Fruit fly (Drosophila melanogaster) whole organism, embryonic: ENCODE data around the gene Muc91C.

ENCODE experiments used
- Atf3 ChIP-seq: fragments of 200-800 bp; sonication (Bioruptor generic); optimal IDR thresholded peaks from 3 replicates; lab custom pipeline; 2016; ENCODE audit warnings: missing biosample characterization, missing genetic modification characterization
- Bdp1 ChIP-seq: fragments of 200-800 bp; sonication (Bioruptor generic); optimal IDR thresholded peaks from 3 replicates; lab custom pipeline; 2016; ENCODE audit warnings: missing biosample characterization, missing genetic modification characterization
- CG10274 ChIP-seq: fragments of 200-800 bp; sonication (Bioruptor generic); optimal IDR thresholded peaks from 3 replicates; lab custom pipeline; 2017; ENCODE audit warnings: missing biosample characterization, mild to moderate bottlenecking, missing genetic modification characterization
- CG10431 ChIP-seq: fragments of 200-800 bp; sonication (Bioruptor generic); optimal IDR thresholded peaks from 3 replicates; lab custom pipeline; 2018; ENCODE audit warnings: missing biosample characterization, mild to moderate bottlenecking, missing genetic modification characterization
- CG10959 ChIP-seq: fragments of 200-800 bp; sonication (Bioruptor generic); IDR thresholded peaks from 2 replicates; pipeline ENCODE4 v1.3.6; 2022; ENCODE audit warnings: missing biosample characterization, missing genetic modification characterization
- CG11398 ChIP-seq: fragments of 200-800 bp; sonication (Bioruptor generic); optimal IDR thresholded peaks from 2 replicates; lab custom pipeline; 2016; ENCODE audit warnings: missing biosample characterization, missing genetic modification characterization
- CG12104 ChIP-seq: fragments of 200-800 bp; sonication (Bioruptor generic); optimal IDR thresholded peaks from 3 replicates; lab custom pipeline; 2016; ENCODE audit warnings: missing biosample characterization, missing genetic modification characterization
- CG12155 ChIP-seq: fragments of 200-800 bp; sonication (Bioruptor generic); optimal IDR thresholded peaks from 3 replicates; lab custom pipeline; 2016; ENCODE audit warnings: missing biosample characterization, missing genetic modification characterization
- CG12236 ChIP-seq: fragments of 200-800 bp; sonication (Bioruptor generic); optimal IDR thresholded peaks from 2 replicates; lab custom pipeline; 2016; ENCODE audit warnings: missing biosample characterization, missing genetic modification characterization
- CG12391 ChIP-seq: fragments of 200-800 bp; sonication (Bioruptor generic); optimal IDR thresholded peaks from 3 replicates; lab custom pipeline; 2018; ENCODE audit warnings: missing biosample characterization, mild to moderate bottlenecking, missing genetic modification characterization, moderate library complexity
- CG12659 ChIP-seq: fragments of 200-800 bp; sonication (Bioruptor generic); optimal IDR thresholded peaks from 3 replicates; lab custom pipeline; 2017; ENCODE audit warnings: mild to moderate bottlenecking, missing biosample characterization, missing genetic modification reagents, missing genetic modification characterization
- CG12769 ChIP-seq: fragments of 200-800 bp; sonication (Bioruptor generic); optimal IDR thresholded peaks from 2 replicates; lab custom pipeline; 2019; ENCODE audit warnings: missing biosample characterization, mild to moderate bottlenecking, missing genetic modification characterization, moderate library complexity
- CG13123 ChIP-seq: fragments of 200-800 bp; sonication (Bioruptor generic); optimal IDR thresholded peaks from 2 replicates; lab custom pipeline; 2016; ENCODE audit warnings: missing biosample characterization, missing genetic modification characterization
- CG14860 ChIP-seq: fragments of 200-800 bp; sonication (Bioruptor generic); IDR thresholded peaks from 3 replicates; pipeline ENCODE4 v1.3.6; 2022; ENCODE audit warnings: missing biosample characterization, missing genetic modification characterization; ENCODE audit not compliant: partially characterized antibody
- CG16813 ChIP-seq: fragments of 200-800 bp; sonication (Bioruptor generic); IDR thresholded peaks from 3 replicates; pipeline ENCODE4 v1.3.6; 2022; ENCODE audit warnings: missing biosample characterization, missing genetic modification characterization; ENCODE audit not compliant: partially characterized antibody
- CG17829 ChIP-seq: fragments of 200-800 bp; optimal IDR thresholded peaks from 2 replicates; lab custom pipeline; 2019; ENCODE audit warnings: missing biosample characterization, mild to moderate bottlenecking, missing genetic modification characterization, moderate library complexity
- CG1832 ChIP-seq: fragments of 200-800 bp; sonication (Bioruptor generic); optimal IDR thresholded peaks from 2 replicates; lab custom pipeline; 2017; ENCODE audit warnings: missing biosample characterization, mild to moderate bottlenecking, missing genetic modification characterization, inconsistent platforms
- CG31441 ChIP-seq: fragments of 200-800 bp; sonication (Bioruptor generic); IDR thresholded peaks from 2 replicates; pipeline ENCODE4 v1.3.6; 2022; ENCODE audit warnings: missing biosample characterization, missing genetic modification characterization
- CG33557 ChIP-seq: fragments of 200-800 bp; sonication (Bioruptor generic); optimal IDR thresholded peaks from 2 replicates; lab custom pipeline; 2019; ENCODE audit warnings: missing biosample characterization, mild to moderate bottlenecking, missing genetic modification characterization, moderate library complexity
- CG6791 ChIP-seq: fragments of 200-800 bp; sonication (Bioruptor generic); IDR thresholded peaks from 3 replicates; pipeline ENCODE4 v1.3.6; 2022; ENCODE audit warnings: missing biosample characterization, missing genetic modification characterization; ENCODE audit not compliant: partially characterized antibody
- CG7357 ChIP-seq: fragments of 200-800 bp; sonication (Bioruptor generic); IDR thresholded peaks from 3 replicates; pipeline ENCODE4 v1.3.6; 2022; ENCODE audit warnings: missing biosample characterization, missing genetic modification characterization
- CG7928 ChIP-seq: fragments of 200-800 bp; sonication (Bioruptor generic); optimal IDR thresholded peaks from 2 replicates; lab custom pipeline; 2017; ENCODE audit warnings: missing biosample characterization, mild to moderate bottlenecking, missing genetic modification characterization
- CG8089 ChIP-seq: fragments of 200-800 bp; sonication (Bioruptor generic); optimal IDR thresholded peaks from 3 replicates; lab custom pipeline; 2016; ENCODE audit warnings: missing biosample characterization, missing genetic modification characterization
- Camta ChIP-seq: fragments of 200-800 bp; sonication (Bioruptor generic); optimal IDR thresholded peaks from 2 replicates; lab custom pipeline; 2016; ENCODE audit warnings: missing biosample characterization, missing genetic modification characterization
- CoRest ChIP-seq: fragments of 200-800 bp; sonication (Bioruptor generic); optimal IDR thresholded peaks from 3 replicates; lab custom pipeline; 2018; ENCODE audit warnings: missing biosample characterization, mild to moderate bottlenecking, missing genetic modification characterization, moderate library complexity
- CrebB ChIP-seq: fragments of 200-800 bp; sonication (Bioruptor generic); optimal IDR thresholded peaks from 3 replicates; lab custom pipeline; 2018; ENCODE audit warnings: missing biosample characterization, mild to moderate bottlenecking, missing genetic modification characterization
- E2f2 ChIP-seq: fragments of 200-800 bp; sonication (Bioruptor generic); IDR thresholded peaks from 2 replicates; pipeline ENCODE4 v1.3.6; 2022; ENCODE audit warnings: missing biosample characterization, missing genetic modification characterization
- Fer3 ChIP-seq: fragments of 200-800 bp; sonication (Bioruptor generic); optimal IDR thresholded peaks from 2 replicates; lab custom pipeline; 2018; ENCODE audit warnings: missing biosample characterization, mild to moderate bottlenecking, missing genetic modification characterization, moderate library complexity
- MBD-R2 ChIP-seq: fragments of 200-800 bp; sonication (Bioruptor generic); IDR thresholded peaks from 2 replicates; pipeline ENCODE4 v1.3.6; 2022; ENCODE audit warnings: missing biosample characterization, missing genetic modification characterization
- Optix ChIP-seq: fragments of 200-800 bp; sonication (Bioruptor generic); IDR thresholded peaks from 3 replicates; pipeline ENCODE4 v1.3.6; 2022; ENCODE audit warnings: missing biosample characterization, missing genetic modification characterization
- Six4 ChIP-seq: fragments of 200-800 bp; sonication (Bioruptor generic); optimal IDR thresholded peaks from 2 replicates; lab custom pipeline; 2016; ENCODE audit warnings: missing biosample characterization, missing genetic modification characterization
- ap ChIP-seq: fragments of 200-800 bp; sonication (Bioruptor generic); IDR thresholded peaks from 2 replicates; pipeline ENCODE4 v1.3.6; 2022; ENCODE audit warnings: missing biosample characterization, missing genetic modification characterization
- bigmax ChIP-seq: fragments of 200-800 bp; sonication (Bioruptor generic); optimal IDR thresholded peaks from 2 replicates; lab custom pipeline; 2018; ENCODE audit warnings: missing biosample characterization, mild to moderate bottlenecking, missing genetic modification characterization
- cas ChIP-seq: fragments of 200-800 bp; sonication (Bioruptor generic); IDR thresholded peaks from 2 replicates; pipeline ENCODE4 v1.3.6; 2022; ENCODE audit warnings: missing biosample characterization, missing genetic modification characterization
- crol ChIP-seq: fragments of 200-800 bp; sonication (Bioruptor generic); IDR thresholded peaks from 2 replicates; pipeline ENCODE4 v1.3.6; 2022; ENCODE audit warnings: missing biosample characterization, missing genetic modification characterization
- esg ChIP-seq: fragments of 200-800 bp; sonication (Bioruptor generic); conservative IDR thresholded peaks from 2 replicates; pipeline ENCODE4 v1.3.6; 2022; ENCODE audit warnings: missing biosample characterization, missing genetic modification characterization
- ftz-f1 ChIP-seq: fragments of 200-800 bp; sonication (Bioruptor generic); optimal IDR thresholded peaks from 2 replicates; lab custom pipeline; 2016; ENCODE audit warnings: missing biosample characterization, missing genetic modification characterization
- gsb ChIP-seq: fragments of 200-800 bp; sonication (Bioruptor generic); IDR thresholded peaks from 2 replicates; pipeline ENCODE4 v1.3.6; 2022; ENCODE audit warnings: missing biosample characterization, missing genetic modification characterization
- ken ChIP-seq: fragments of 200-800 bp; sonication (Bioruptor generic); IDR thresholded peaks from 3 replicates; pipeline ENCODE4 v1.3.6; 2022; ENCODE audit warnings: missing biosample characterization, missing genetic modification characterization
- nau ChIP-seq: fragments of 200-800 bp; sonication (Bioruptor generic); optimal IDR thresholded peaks from 3 replicates; lab custom pipeline; 2017; ENCODE audit warnings: missing biosample characterization, mild to moderate bottlenecking, missing genetic modification characterization, missing genetic modification reagents
- nmo ChIP-seq: fragments of 200-800 bp; sonication (Bioruptor generic); optimal IDR thresholded peaks from 2 replicates; lab custom pipeline; 2018; ENCODE audit warnings: missing biosample characterization, mild to moderate bottlenecking, missing genetic modification characterization, moderate library complexity
- nom ChIP-seq: fragments of 200-800 bp; sonication (Bioruptor generic); optimal IDR thresholded peaks from 2 replicates; lab custom pipeline; 2017; ENCODE audit warnings: missing biosample characterization, missing genetic modification characterization, mild to moderate bottlenecking, moderate library complexity, missing genetic modification reagents
- pita ChIP-seq: fragments of 200-800 bp; sonication (Bioruptor generic); optimal IDR thresholded peaks from 2 replicates; lab custom pipeline; 2017; ENCODE audit warnings: missing biosample characterization, mild to moderate bottlenecking, missing genetic modification characterization
- pnt ChIP-seq: fragments of 200-800 bp; sonication (Bioruptor generic); optimal IDR thresholded peaks from 3 replicates; lab custom pipeline; 2016; ENCODE audit warnings: missing biosample characterization, missing genetic modification characterization
- psq ChIP-seq: fragments of 200-800 bp; sonication (Bioruptor generic); optimal IDR thresholded peaks from 2 replicates; lab custom pipeline; 2017; ENCODE audit warnings: missing biosample characterization, missing genetic modification characterization
- sisA ChIP-seq: fragments of 200-800 bp; sonication (Bioruptor generic); IDR thresholded peaks from 2 replicates; pipeline ENCODE4 v1.3.6; 2022; ENCODE audit warnings: missing biosample characterization, missing genetic modification characterization
- sr ChIP-seq: fragments of 200-800 bp; sonication (Bioruptor generic); IDR thresholded peaks from 3 replicates; pipeline ENCODE4 v1.3.6; 2022; ENCODE audit warnings: missing biosample characterization, missing genetic modification characterization
- ssp ChIP-seq: fragments of 200-800 bp; sonication (Bioruptor generic); IDR thresholded peaks from 2 replicates; pipeline ENCODE4 v1.3.6; 2022; ENCODE audit warnings: missing biosample characterization, missing genetic modification characterization
- tll ChIP-seq, 2 experiments: fragments of 200-800 bp in 1 of 2; fragments of >200 bp in 1 of 2; sonication (Bioruptor generic) in 1 of 2; optimal IDR thresholded peaks; 2 replicates each; lab custom pipeline; 2017 to 2019; ENCODE audit warnings: missing biosample characterization in 2 of 2, missing genetic modification characterization in 2 of 2, mild to moderate bottlenecking in 1 of 2, moderate library complexity in 1 of 2
- tna ChIP-seq: fragments of 200-800 bp; sonication (Bioruptor generic); IDR thresholded peaks from 2 replicates; pipeline ENCODE4 v1.3.6; 2022; ENCODE audit warnings: missing biosample characterization, missing genetic modification characterization; ENCODE audit not compliant: partially characterized antibody
- trem ChIP-seq: fragments of 200-800 bp; optimal IDR thresholded peaks from 3 replicates; lab custom pipeline; 2019; ENCODE audit warnings: missing biosample characterization, mild to moderate bottlenecking, missing genetic modification characterization, moderate library complexity

Muc91C gene

DNA sequence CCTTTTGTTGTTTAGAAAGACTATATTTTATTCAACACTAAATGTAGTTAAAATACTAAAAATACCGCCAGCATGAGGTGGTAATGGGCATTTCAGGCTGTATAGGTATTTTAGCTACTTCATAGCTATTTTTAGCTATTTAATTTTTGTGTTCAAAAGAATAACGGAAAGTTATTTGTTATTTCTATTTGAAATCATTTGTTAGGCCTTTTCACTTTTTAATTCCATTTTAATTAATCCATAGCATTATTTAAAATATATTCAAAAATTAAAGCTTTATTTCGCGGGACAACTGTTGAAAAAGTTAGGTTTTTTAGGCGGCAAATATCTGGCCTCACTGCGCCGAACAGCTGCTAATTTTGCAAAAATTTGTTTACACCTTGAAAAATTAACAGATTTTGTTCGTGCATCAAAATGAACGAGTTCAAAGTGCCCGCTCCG is 15.0 kb downstream of the Muc91C start, which contains the start of the genes dind and CG7706 (continued):
- no peak for TF ChIP-seq CG7928
- no peak for TF ChIP-seq pnt
- TF ChIP-seq CG11398, result no peak
- no peak for TF ChIP-seq CG1832
- TF ChIP-seq ftz-f1, result peak; percentile 26
- TF ChIP-seq gsb (GFP tag; lab: Robert Waterston, UW), result no peak
- TF ChIP-seq nau (GFP tag; lab: Kevin White, UChicago), result no peak
- TF ChIP-seq MBD-R2 (GFP tag; lab: Robert Waterston, UW), result peak; percentile 79
- no peak for TF ChIP-seq sisA
- peak; percentile 47 for TF ChIP-seq E2f2
- no peak for TF ChIP-seq sr (GFP tag; lab: Robert Waterston, UW)
- no peak for TF ChIP-seq CG16813 (GFP tag; lab: Robert Waterston, UW)
- no peak for TF ChIP-seq CG10274 (GFP tag; lab: Kevin White, UChicago)
- TF ChIP-seq CG14860, result no peak
- peak; percentile 86 for TF ChIP-seq ssp (GFP tag; lab: Robert Waterston, UW)
- no peak for TF ChIP-seq CG10431 (GFP tag; lab: Kevin White, UChicago)
- TF ChIP-seq CG8089 (GFP tag; lab: Kevin White, UChicago), result no peak
- peak; percentile 47 for TF ChIP-seq CG12659 (GFP tag; lab: Kevin White, UChicago)
- TF ChIP-seq CrebB (tag; lab: Kevin White, UChicago), result no peak
- no peak for TF ChIP-seq CG31441
- TF ChIP-seq Six4 (GFP tag; lab: Kevin White, UChicago), result no peak
- no peak for TF ChIP-seq crol (GFP tag; lab: Robert Waterston, UW)
- peak; percentile 40; the same call in 1 of the 3 replicates for TF ChIP-seq CG7357 (GFP tag; lab: Robert Waterston, UW)
- TF ChIP-seq CG10959 (GFP tag; lab: Robert Waterston, UW), result no peak
- no peak for TF ChIP-seq Atf3 (GFP tag; lab: Kevin White, UChicago)
- TF ChIP-seq Camta (GFP tag; lab: Kevin White, UChicago), result no peak
- TF ChIP-seq Fer3 (tag; lab: Kevin White, UChicago), result no peak
- TF ChIP-seq bigmax (GFP tag; lab: Kevin White, UChicago), result no peak
- peak; percentile 44 for TF ChIP-seq CoRest
- TF ChIP-seq CG6791 (GFP tag; lab: Robert Waterston, UW), result no peak
- TF ChIP-seq tna, result no peak
- no peak for TF ChIP-seq cas (GFP tag; lab: Robert Waterston, UW)
- no peak for TF ChIP-seq nom (GFP tag; lab: Kevin White, UChicago)
- TF ChIP-seq trem (tag; lab: Kevin White, UChicago), result peak; percentile 70
- TF ChIP-seq psq (GFP tag; lab: Kevin White, UChicago), result no peak
- peak; percentile 81 for TF ChIP-seq nmo
- no peak for TF ChIP-seq CG13123 (GFP tag; lab: Kevin White, UChicago)
- no peak for TF ChIP-seq ken (GFP tag; lab: Robert Waterston, UW)
- no peak for TF ChIP-seq ap (GFP tag; lab: Robert Waterston, UW)
- TF ChIP-seq CG12391 (tag; lab: Kevin White, UChicago), result peak; percentile 58
- no peak for TF ChIP-seq tll (GFP tag; optimal IDR thresholded peaks at IDR 0.05; lab: Kevin White, UChicago)
- TF ChIP-seq esg (GFP tag; lab: Robert Waterston, UW), result no peak
- TF ChIP-seq CG12104, result no peak
- no peak for TF ChIP-seq CG12236 (GFP tag; lab: Kevin White, UChicago)
- no peak for TF ChIP-seq CG33557 (GFP tag; lab: Kevin White, UChicago)
- TF ChIP-seq Optix, result no peak
- TF ChIP-seq CG17829, result peak; percentile 15
- TF ChIP-seq CG12769 (tag; lab: Kevin White, UChicago), result no peak
- no peak for TF ChIP-seq Bdp1 (GFP tag; lab: Kevin White, UChicago)
- TF ChIP-seq CG12155 (GFP tag; lab: Kevin White, UChicago), result peak; percentile 0
- no peak for TF ChIP-seq pita (GFP tag; lab: Kevin White, UChicago)
